Fruit fly (Drosophila melanogaster): ENCODE data around the gene GCS2alpha.

The GCS2alpha gene

DNA sequence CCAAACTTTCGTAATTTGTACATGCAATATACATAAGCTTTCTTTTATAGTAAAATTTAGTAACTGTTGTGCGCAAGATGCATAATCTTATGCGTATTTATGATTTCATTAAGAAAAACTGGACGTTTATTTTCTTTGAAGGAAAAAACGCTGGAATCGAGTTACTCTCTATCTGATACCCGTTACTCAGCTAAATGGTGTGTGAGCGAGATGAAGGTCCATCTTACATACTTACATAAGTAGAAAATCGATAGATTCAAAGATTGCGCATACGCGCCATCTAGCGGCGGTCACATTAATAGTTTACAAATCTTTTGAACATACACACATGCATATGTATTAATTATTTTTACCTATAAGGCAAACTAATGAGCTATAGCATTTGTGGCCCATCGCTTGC lies 450 bp upstream of the GCS2alpha start:
- no peak for TF ChIP-seq Sin3A (optimal IDR thresholded peaks at IDR 0.05)
- no peak for TF ChIP-seq Myc (optimal IDR thresholded peaks at IDR 0.05)
- TF ChIP-seq insv (optimal IDR thresholded peaks at IDR 0.05), result no peak
- TF ChIP-seq h (optimal IDR thresholded peaks at IDR 0.05), result no peak
- TF ChIP-seq ttk (optimal IDR thresholded peaks at IDR 0.05), result no peak
- no peak for TF ChIP-seq psq (optimal IDR thresholded peaks at IDR 0.05)

DNA sequence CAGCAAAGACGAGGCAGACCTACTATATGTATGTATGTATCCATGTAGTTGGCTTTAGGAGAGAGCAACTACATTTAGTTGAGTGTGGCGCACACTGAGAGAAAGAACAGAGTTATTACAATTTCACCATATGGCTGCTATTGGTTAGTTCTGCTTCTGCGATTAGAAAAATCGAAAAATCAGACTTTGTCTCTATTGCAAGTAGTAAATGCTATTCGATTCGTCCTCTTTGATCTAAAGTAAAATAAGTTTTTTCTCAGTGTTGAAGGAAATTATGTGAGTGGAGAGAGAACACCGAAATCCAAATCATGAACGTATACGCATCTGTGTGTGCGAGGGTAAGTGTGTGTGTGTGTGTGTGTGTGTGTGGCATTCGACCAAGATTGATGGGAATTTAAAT lies 11.2 kb downstream of the GCS2alpha start:
- TF ChIP-seq insv (optimal IDR thresholded peaks at IDR 0.05), result no peak
- no peak for TF ChIP-seq ttk (optimal IDR thresholded peaks at IDR 0.05)
- no peak for TF ChIP-seq psq (optimal IDR thresholded peaks at IDR 0.05)
- no peak for TF ChIP-seq h (optimal IDR thresholded peaks at IDR 0.05)
- no peak for TF ChIP-seq Sin3A (optimal IDR thresholded peaks at IDR 0.05)
- TF ChIP-seq Myc (optimal IDR thresholded peaks at IDR 0.05), result no peak

DNA sequence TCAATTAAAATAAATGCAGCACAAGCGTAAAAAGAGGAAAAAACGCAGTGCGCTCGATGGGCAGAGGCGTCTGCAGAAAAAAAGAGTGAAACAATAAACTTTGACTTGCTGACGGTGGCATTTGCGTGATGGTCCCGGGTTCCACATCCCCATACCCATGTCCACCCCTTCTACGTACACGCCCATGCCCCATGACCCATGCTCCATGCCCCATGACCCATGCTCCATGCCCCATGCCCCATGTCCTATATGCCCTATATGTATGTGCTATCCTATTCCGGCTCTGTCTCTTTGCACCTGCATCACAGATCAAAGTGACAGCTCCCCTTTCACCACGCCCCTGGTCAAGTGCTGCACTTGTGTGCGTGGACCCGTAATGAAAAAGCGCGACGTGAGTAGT lies 13.1 kb downstream of the GCS2alpha start:
- TF ChIP-seq Sin3A (optimal IDR thresholded peaks at IDR 0.05), result no peak
- TF ChIP-seq Myc (optimal IDR thresholded peaks at IDR 0.05), result no peak
- TF ChIP-seq psq (optimal IDR thresholded peaks at IDR 0.05), result no peak
- TF ChIP-seq h (optimal IDR thresholded peaks at IDR 0.05), result no peak
- no peak for TF ChIP-seq insv (optimal IDR thresholded peaks at IDR 0.05)
- TF ChIP-seq ttk (optimal IDR thresholded peaks at IDR 0.05), result no peak

DNA sequence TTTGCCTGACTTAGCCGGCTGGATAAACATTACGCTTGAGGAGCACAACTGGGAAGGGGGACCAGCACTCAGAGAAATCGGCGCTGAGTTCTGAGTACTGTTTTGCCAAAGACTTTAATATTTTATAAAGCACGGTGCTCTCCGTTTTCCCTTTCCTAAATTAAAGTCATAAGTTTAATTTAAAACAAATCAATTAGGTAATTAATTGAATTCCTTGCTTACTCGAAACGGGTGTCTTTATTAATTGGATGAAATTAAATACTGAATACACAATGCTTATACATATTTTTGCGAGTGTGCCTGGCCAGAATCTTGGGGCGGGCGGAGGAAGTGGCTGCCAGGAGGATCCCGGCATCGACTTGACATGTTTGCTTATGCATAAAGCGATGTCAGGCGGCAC lies 15.1 kb downstream of the GCS2alpha start:
- TF ChIP-seq Sin3A (optimal IDR thresholded peaks at IDR 0.05) (no peak), Myc (optimal IDR thresholded peaks at IDR 0.05) (no peak), psq (optimal IDR thresholded peaks at IDR 0.05) (no peak)

DNA sequence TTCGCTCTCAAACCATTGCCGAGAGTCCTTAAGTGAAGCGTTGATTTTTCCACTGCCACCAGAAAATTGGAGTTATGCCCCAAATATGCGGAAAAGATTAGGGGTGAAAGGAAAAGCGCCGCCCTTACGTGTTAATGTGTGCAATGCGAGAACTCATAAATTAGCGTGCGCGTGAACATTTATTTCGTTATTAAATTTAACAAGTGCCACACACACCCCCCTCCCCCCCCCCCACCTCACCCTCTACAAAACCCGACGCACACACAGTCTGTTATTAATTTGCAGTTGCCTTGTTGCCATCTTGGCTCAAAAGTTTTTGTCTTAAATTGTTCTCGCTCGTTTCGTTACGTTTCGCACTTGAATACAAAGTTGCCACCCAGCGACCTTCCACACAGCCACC lies 17.1 kb downstream of the GCS2alpha start:
- no peak for TF ChIP-seq psq (optimal IDR thresholded peaks at IDR 0.05)
- no peak for TF ChIP-seq Myc (optimal IDR thresholded peaks at IDR 0.05)
- no peak for TF ChIP-seq h (optimal IDR thresholded peaks at IDR 0.05)
- no peak for TF ChIP-seq insv (optimal IDR thresholded peaks at IDR 0.05)
- no peak for TF ChIP-seq ttk (optimal IDR thresholded peaks at IDR 0.05)
- no peak for TF ChIP-seq Sin3A (optimal IDR thresholded peaks at IDR 0.05)

DNA sequence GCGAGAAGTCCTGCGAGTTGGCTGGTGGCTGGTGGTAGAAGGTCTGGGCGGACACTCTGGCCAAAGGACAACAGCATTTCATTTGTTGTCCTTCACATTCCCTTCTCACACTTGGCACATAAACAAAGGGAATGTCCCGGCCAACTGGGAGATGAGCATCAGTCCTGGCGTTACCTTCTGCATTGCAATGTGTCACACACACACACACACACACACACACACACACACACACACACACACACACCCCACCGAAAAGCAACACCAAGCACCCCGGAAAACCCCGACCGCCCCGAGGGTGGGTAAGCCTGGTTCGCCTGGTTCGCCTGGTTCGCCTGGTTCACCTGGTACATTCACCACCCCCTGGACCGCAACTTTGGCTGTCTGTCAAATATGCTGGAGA lies 37.3 kb downstream of the GCS2alpha start:
- no peak for TF ChIP-seq Myc (optimal IDR thresholded peaks at IDR 0.05)
- TF ChIP-seq insv (optimal IDR thresholded peaks at IDR 0.05), result no peak
- TF ChIP-seq h (optimal IDR thresholded peaks at IDR 0.05), result no peak
- TF ChIP-seq psq (optimal IDR thresholded peaks at IDR 0.05), result no peak
- TF ChIP-seq Sin3A (optimal IDR thresholded peaks at IDR 0.05), result no peak
- TF ChIP-seq ttk (optimal IDR thresholded peaks at IDR 0.05), result no peak

DNA sequence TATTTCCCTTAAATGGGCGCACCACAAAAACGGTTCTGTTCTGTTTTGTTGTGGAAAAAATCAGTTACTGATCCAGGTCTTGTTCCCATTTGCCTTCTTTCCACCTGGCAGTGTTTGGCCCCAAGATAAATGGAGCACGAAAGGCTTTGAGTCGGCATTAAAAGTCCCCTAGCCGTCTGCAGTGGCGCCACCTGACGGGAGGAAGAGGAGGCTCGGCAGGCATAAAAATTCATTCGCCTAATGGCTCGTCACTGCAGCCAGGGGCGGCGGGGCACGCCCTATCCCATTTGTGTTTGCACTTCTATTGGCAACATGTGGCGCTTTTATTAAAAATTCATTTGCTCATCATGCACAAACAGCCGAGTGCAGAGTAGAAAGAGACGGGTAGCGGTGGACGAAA lies 39.5 kb downstream of the GCS2alpha start:
- TF ChIP-seq h (optimal IDR thresholded peaks at IDR 0.05) (no peak), psq (optimal IDR thresholded peaks at IDR 0.05) (no peak), ttk (optimal IDR thresholded peaks at IDR 0.05) (no peak), Myc (optimal IDR thresholded peaks at IDR 0.05) (no peak), Sin3A (optimal IDR thresholded peaks at IDR 0.05) (no peak), insv (optimal IDR thresholded peaks at IDR 0.05) (no peak)

DNA sequence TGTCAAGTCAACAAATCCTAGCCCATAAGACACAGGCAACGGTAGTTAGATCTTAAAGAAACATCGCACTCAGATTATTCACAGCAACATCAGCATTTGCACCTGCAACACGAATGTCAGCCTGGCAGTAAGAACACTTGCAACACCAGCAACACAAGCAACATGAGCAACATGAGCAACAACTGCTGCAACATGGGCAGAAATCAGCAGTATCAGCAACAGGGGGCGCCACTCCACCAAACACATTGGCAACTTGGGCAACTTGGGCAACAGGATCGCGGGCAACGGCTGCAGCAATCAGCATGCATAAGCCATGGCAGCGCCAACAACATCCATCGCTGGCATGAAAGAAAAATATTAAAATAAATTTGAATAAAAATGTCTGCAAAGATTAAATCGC lies 42.2 kb downstream of the GCS2alpha start:
- TF ChIP-seq Myc (optimal IDR thresholded peaks at IDR 0.05) (no peak), insv (optimal IDR thresholded peaks at IDR 0.05) (no peak), Sin3A (optimal IDR thresholded peaks at IDR 0.05) (no peak), ttk (optimal IDR thresholded peaks at IDR 0.05) (no peak), h (optimal IDR thresholded peaks at IDR 0.05) (no peak), psq (optimal IDR thresholded peaks at IDR 0.05) (no peak)

Measured in Kc167 (cell line).